Fruit fly (Drosophila melanogaster) S2 (cell line): ENCODE results near the gene Abcd1.

Experiments used
- CG8478 ChIP-seq: fragments of >200 bp; optimal IDR thresholded peaks from 2 replicates; lab custom pipeline; 2018
- CTCF ChIP-seq, 2 experiments: fragments of >200 bp; optimal IDR thresholded peaks; 2 replicates each; lab custom pipeline; 2018

DNA sequence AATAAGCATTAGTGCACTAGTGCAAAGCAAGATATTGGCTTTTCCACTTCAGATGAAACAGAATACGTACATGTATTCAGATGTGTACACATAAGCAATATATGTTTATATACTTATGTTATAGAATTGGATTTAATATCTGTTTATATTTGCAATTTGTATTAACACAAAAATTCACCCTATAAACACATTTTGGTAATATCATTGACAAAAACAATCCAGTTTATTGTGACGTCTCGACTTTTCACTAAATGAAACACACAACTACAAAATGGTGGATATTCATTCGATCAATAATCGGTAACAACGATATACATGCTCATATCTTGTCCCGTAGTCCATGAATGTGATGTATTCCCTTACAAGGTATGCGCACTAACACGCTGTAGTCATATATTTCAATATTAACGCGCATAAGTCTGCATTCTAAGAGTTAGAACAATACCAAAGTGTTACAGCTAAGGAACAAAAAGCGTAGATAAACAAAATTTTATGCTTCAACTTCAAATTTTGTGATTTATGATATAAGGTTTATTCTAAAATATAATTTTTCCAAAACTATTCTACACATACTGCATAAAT lies 12.1 kb upstream of the Abcd1 start, which contains the start of gene CG31998:
- TF ChIP-seq CG8478 (lab: Kevin White, UChicago) (no peak), CTCF (optimal IDR thresholded peaks at IDR 0.05; lab: Kevin White, UChicago) (peak; percentile 28 to 33)
